Worm (Caenorhabditis elegans) whole organism, L3 larva: ENCODE data around the gene F43C1.7.

Experiments used
- R02D3.7 ChIP-seq: fragments of 150-350 bp; optimal IDR thresholded peaks from 2 replicates; lab custom pipeline; 2014; ENCODE audit warnings: missing biosample characterization, missing genetic modification characterization
- ZK546.5 ChIP-seq: sonication (generic microtip); optimal IDR thresholded peaks from 2 replicates; lab custom pipeline; 2017; ENCODE audit warnings: missing biosample characterization, missing genetic modification characterization
- aly-2 ChIP-seq: fragments of 150-350 bp; optimal IDR thresholded peaks from 2 replicates; lab custom pipeline; 2014; ENCODE audit warnings: missing biosample characterization, missing genetic modification characterization
- ama-1 ChIP-seq: fragments of 150-350 bp; optimal IDR thresholded peaks from 2 replicates; lab custom pipeline; 2018
- ceh-16 ChIP-seq: sonication (generic microtip); optimal IDR thresholded peaks from 2 replicates; lab custom pipeline; 2017; ENCODE audit warnings: missing biosample characterization, missing genetic modification characterization
- ceh-28 ChIP-seq: fragments of 150-350 bp; optimal IDR thresholded peaks from 2 replicates; lab custom pipeline; 2014; ENCODE audit warnings: missing biosample characterization, missing genetic modification reagents, missing genetic modification characterization
- ceh-82 ChIP-seq: fragments of 150-350 bp; optimal IDR thresholded peaks from 2 replicates; lab custom pipeline; 2014; ENCODE audit warnings: missing biosample characterization, missing genetic modification characterization
- egl-27 ChIP-seq: sonication (generic microtip); optimal IDR thresholded peaks from 4 replicates; lab custom pipeline; 2017; ENCODE audit warnings: missing biosample characterization, missing genetic modification reagents, missing genetic modification characterization
- egl-5 ChIP-seq: fragments of 150-350 bp; optimal IDR thresholded peaks from 2 replicates; lab custom pipeline; 2017; ENCODE audit warnings: missing biosample characterization, missing genetic modification reagents, missing genetic modification characterization, inconsistent platforms
- elt-1 ChIP-seq: fragments of 150-350 bp; optimal IDR thresholded peaks from 2 replicates; lab custom pipeline; 2014; ENCODE audit warnings: missing biosample characterization, missing genetic modification characterization
- elt-2 ChIP-seq: sonication (generic microtip); optimal IDR thresholded peaks from 2 replicates; lab custom pipeline; 2016; ENCODE audit warnings: missing genetic modification reagents, mild to moderate bottlenecking, missing genetic modification characterization, missing compliant biosample characterization
- elt-3 ChIP-seq, 3 experiments: fragments of 150-350 bp in 1 of 3; sonication (generic microtip) in 2 of 3; optimal IDR thresholded peaks; 2 replicates in 2 of 3; 4 replicates in 1 of 3; lab custom pipeline; 2014 to 2017; ENCODE audit warnings: missing biosample characterization in 3 of 3, missing genetic modification characterization in 3 of 3
- eor-1 ChIP-seq, 2 experiments: fragments of 150-350 bp; optimal IDR thresholded peaks; 2 replicates each; lab custom pipeline; 2014 to 2018; ENCODE audit warnings: missing biosample characterization in 2 of 2, missing genetic modification characterization in 2 of 2
- fkh-10 ChIP-seq: sonication (generic microtip); optimal IDR thresholded peaks from 2 replicates; lab custom pipeline; 2017; ENCODE audit warnings: missing biosample characterization, missing genetic modification reagents, missing genetic modification characterization
- fkh-2 ChIP-seq: fragments of 150-350 bp; optimal IDR thresholded peaks from 2 replicates; lab custom pipeline; 2014; ENCODE audit warnings: missing biosample characterization, missing genetic modification reagents, missing genetic modification characterization
- fos-1 ChIP-seq: fragments of 150-350 bp; optimal IDR thresholded peaks from 2 replicates; lab custom pipeline; 2014; ENCODE audit warnings: missing biosample characterization, missing genetic modification characterization
- hmg-11 ChIP-seq: sonication (generic microtip); optimal IDR thresholded peaks from 2 replicates; lab custom pipeline; 2016; ENCODE audit warnings: missing genetic modification characterization, missing compliant biosample characterization
- jun-1 ChIP-seq: fragments of 150-350 bp; optimal IDR thresholded peaks from 2 replicates; lab custom pipeline; 2014; ENCODE audit warnings: missing biosample characterization, missing genetic modification reagents, missing genetic modification characterization
- lin-15B ChIP-seq: fragments of 150-350 bp; optimal IDR thresholded peaks from 2 replicates; lab custom pipeline; 2014; ENCODE audit warnings: missing biosample characterization, missing genetic modification characterization
- lin-39 ChIP-seq: fragments of 150-350 bp; optimal IDR thresholded peaks from 2 replicates; lab custom pipeline; 2018; ENCODE audit warnings: missing biosample characterization, missing genetic modification reagents, missing genetic modification characterization
- lsy-12 ChIP-seq: sonication (generic microtip); optimal IDR thresholded peaks from 2 replicates; lab custom pipeline; 2016; ENCODE audit warnings: mild to moderate bottlenecking, missing genetic modification characterization, missing compliant biosample characterization
- mdl-1 ChIP-seq: fragments of 150-350 bp; optimal IDR thresholded peaks from 2 replicates; lab custom pipeline; 2014; ENCODE audit warnings: missing biosample characterization, missing genetic modification characterization
- mml-1 ChIP-seq: fragments of 150-350 bp; sonication (generic microtip); optimal IDR thresholded peaks from 3 replicates; lab custom pipeline; 2014; ENCODE audit warnings: missing biosample characterization, missing genetic modification characterization
- nfya-1 ChIP-seq: sonication (generic microtip); optimal IDR thresholded peaks from 2 replicates; lab custom pipeline; 2017; ENCODE audit warnings: missing genetic modification characterization, mild to moderate bottlenecking, missing compliant biosample characterization, antibody characterized with exemption, moderate library complexity; ENCODE audit not compliant: insufficient read depth
- nhr-11 ChIP-seq: fragments of 150-350 bp; optimal IDR thresholded peaks from 2 replicates; lab custom pipeline; 2014; ENCODE audit warnings: missing biosample characterization, missing genetic modification characterization
- nhr-12 ChIP-seq: fragments of 150-350 bp; optimal IDR thresholded peaks from 2 replicates; lab custom pipeline; 2014; ENCODE audit warnings: missing biosample characterization, missing genetic modification characterization
- nhr-23 ChIP-seq: fragments of 150-350 bp; optimal IDR thresholded peaks from 2 replicates; lab custom pipeline; 2014; ENCODE audit warnings: missing biosample characterization, missing genetic modification reagents, missing genetic modification characterization
- nhr-25 ChIP-seq: sonication (generic microtip); optimal IDR thresholded peaks from 2 replicates; lab custom pipeline; 2017; ENCODE audit warnings: missing biosample characterization, missing genetic modification characterization
- nhr-28 ChIP-seq: fragments of 150-350 bp; optimal IDR thresholded peaks from 2 replicates; lab custom pipeline; 2014; ENCODE audit warnings: missing biosample characterization, missing genetic modification characterization
- nhr-43 ChIP-seq: sonication (generic microtip); optimal IDR thresholded peaks from 2 replicates; lab custom pipeline; 2016; ENCODE audit warnings: mild to moderate bottlenecking, missing genetic modification characterization, missing compliant biosample characterization; ENCODE audit not compliant: poor library complexity, severe bottlenecking
- nhr-67 ChIP-seq: fragments of 150-350 bp; optimal IDR thresholded peaks from 2 replicates; lab custom pipeline; 2014; ENCODE audit warnings: missing biosample characterization, missing genetic modification characterization
- nhr-76 ChIP-seq: fragments of 150-350 bp; sonication (generic microtip); optimal IDR thresholded peaks from 5 replicates; lab custom pipeline; 2014; ENCODE audit warnings: missing biosample characterization, missing genetic modification characterization
- nhr-77 ChIP-seq: fragments of 150-350 bp; optimal IDR thresholded peaks from 2 replicates; lab custom pipeline; 2014; ENCODE audit warnings: missing biosample characterization, missing genetic modification characterization
- pqm-1 ChIP-seq: fragments of 150-350 bp; optimal IDR thresholded peaks from 2 replicates; lab custom pipeline; 2017; ENCODE audit warnings: missing biosample characterization, missing genetic modification characterization, inconsistent platforms
- sea-2 ChIP-seq: fragments of 150-350 bp; sonication (generic microtip); optimal IDR thresholded peaks from 4 replicates; lab custom pipeline; 2014; ENCODE audit warnings: missing biosample characterization, missing genetic modification reagents, missing genetic modification characterization
- tbx-2 ChIP-seq: sonication (generic microtip); optimal IDR thresholded peaks from 2 replicates; lab custom pipeline; 2016; ENCODE audit warnings: mild to moderate bottlenecking, missing genetic modification characterization, missing compliant biosample characterization
- unc-39 ChIP-seq: sonication (generic microtip); optimal IDR thresholded peaks from 4 replicates; lab custom pipeline; 2017; ENCODE audit warnings: missing biosample characterization, missing genetic modification characterization
- unc-62 ChIP-seq: fragments of 150-350 bp; sonication (generic microtip); optimal IDR thresholded peaks from 4 replicates; lab custom pipeline; 2014; ENCODE audit warnings: missing biosample characterization, missing genetic modification reagents, missing genetic modification characterization
- zag-1 ChIP-seq: fragments of 150-350 bp; optimal IDR thresholded peaks from 2 replicates; lab custom pipeline; 2014; ENCODE audit warnings: missing biosample characterization, missing genetic modification characterization
- ztf-11 ChIP-seq: fragments of 150-350 bp; optimal IDR thresholded peaks from 2 replicates; lab custom pipeline; 2014; ENCODE audit warnings: missing biosample characterization, missing genetic modification characterization
- ztf-4 ChIP-seq: fragments of 150-350 bp; optimal IDR thresholded peaks from 2 replicates; lab custom pipeline; 2014; ENCODE audit warnings: missing biosample characterization, missing genetic modification characterization

Gene F43C1.7

DNA sequence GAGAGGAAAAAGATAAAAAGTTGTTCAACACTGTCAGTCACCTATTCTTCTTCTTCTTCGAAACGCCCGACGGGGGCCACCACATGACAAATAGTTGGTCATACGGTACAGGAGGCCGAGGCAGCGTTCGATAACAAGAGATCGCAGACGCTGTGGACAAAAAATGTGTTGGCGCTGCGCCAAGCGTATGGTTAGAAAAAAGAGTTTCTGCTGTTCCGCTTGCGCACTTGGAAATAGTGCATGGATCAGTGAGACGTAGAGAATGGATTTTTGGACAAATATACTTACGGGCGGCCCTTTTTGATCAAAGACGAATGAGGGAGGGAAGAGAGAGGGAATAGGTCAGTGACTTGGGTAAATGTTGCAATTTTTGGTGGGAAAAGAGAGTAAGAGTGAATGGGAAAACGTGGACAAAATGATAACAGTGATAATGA is 42.4 kb upstream of the F43C1.7 start (continued):
- peak; percentile 84 for TF ChIP-seq jun-1 (tag; lab: Kevin White, UChicago)
- TF ChIP-seq nhr-77 (tag; lab: Kevin White, UChicago) = no peak
- TF ChIP-seq nhr-28 (tag; lab: Kevin White, UChicago) = no peak
- TF ChIP-seq nhr-76 (tag; lab: Kevin White, UChicago) = no peak
- TF ChIP-seq nhr-25 (tag; lab: Kevin White, UChicago) = peak; percentile 95
- no peak for TF ChIP-seq nhr-67 (tag; lab: Kevin White, UChicago)
- TF ChIP-seq R02D3.7 = peak; percentile 11
- TF ChIP-seq zag-1 = no peak
- TF ChIP-seq ztf-11 (tag; lab: Kevin White, UChicago) = no peak
- peak; percentile 70 for TF ChIP-seq mdl-1 (tag; lab: Kevin White, UChicago)
- no peak for TF ChIP-seq ceh-82
- TF ChIP-seq tbx-2 (tag; lab: Kevin White, UChicago) = peak; percentile 49
- TF ChIP-seq pqm-1 (tag; lab: Kevin White, UChicago) = peak; percentile 30
- no peak for TF ChIP-seq sea-2
- peak; percentile 76 for TF ChIP-seq lsy-12 (tag; lab: Kevin White, UChicago)
- TF ChIP-seq elt-1 (tag; lab: Kevin White, UChicago) = peak; percentile 28
- TF ChIP-seq ztf-4 (tag; lab: Kevin White, UChicago) = no peak
- peak; percentile 57 for TF ChIP-seq egl-27 (tag; lab: Kevin White, UChicago)
- TF ChIP-seq ZK546.5 = no peak
- TF ChIP-seq fos-1 (tag; lab: Kevin White, UChicago) = peak; percentile 16
- TF ChIP-seq mml-1 = no peak
- TF ChIP-seq, all 47 proteins: peak for 21

DNA sequence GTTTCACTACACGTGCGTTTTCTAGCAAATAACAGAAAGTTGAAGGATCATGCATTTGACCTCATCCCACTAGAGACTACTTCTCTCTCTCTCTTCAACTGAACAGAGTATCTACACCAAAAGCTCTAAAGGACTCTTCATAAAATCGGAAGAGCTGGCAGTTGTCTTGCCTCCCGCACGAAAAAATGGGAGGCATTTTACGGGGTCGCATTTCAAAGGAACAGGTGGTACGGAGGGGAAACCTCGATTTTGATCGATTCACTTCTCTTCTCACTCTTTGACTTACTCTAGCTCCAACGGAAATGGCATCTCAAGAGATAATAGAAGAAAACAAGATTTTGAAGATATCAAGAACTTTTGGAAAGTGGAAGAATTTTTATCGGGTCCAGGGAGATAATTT is 40.8 kb upstream of the F43C1.7 start:
- TF ChIP-seq nhr-23 (tag; lab: Kevin White, UChicago) (no peak), mdl-1 (tag; lab: Kevin White, UChicago) (no peak), elt-3 (tag; optimal IDR thresholded peaks at IDR 0.05; lab: Kevin White, UChicago) (no peak), ceh-16 (tag; lab: Kevin White, UChicago) (no peak), unc-62 (GFP tag; lab: Kevin White, UChicago) (no peak), hmg-11 (tag; lab: Kevin White, UChicago) (no peak), lin-15B (tag; lab: Kevin White, UChicago) (no peak), egl-5 (tag; lab: Kevin White, UChicago) (peak; percentile 45), sea-2 (no peak), lsy-12 (tag; lab: Kevin White, UChicago) (no peak), tbx-2 (tag; lab: Kevin White, UChicago) (no peak), fos-1 (tag; lab: Kevin White, UChicago) (no peak), nhr-67 (tag; lab: Kevin White, UChicago) (no peak), egl-27 (tag; lab: Kevin White, UChicago) (no peak), nhr-43 (tag; lab: Kevin White, UChicago) (no peak), nhr-11 (peak; percentile 65), unc-39 (tag; lab: Kevin White, UChicago) (no peak), R02D3.7 (no peak), fkh-10 (GFP tag; lab: Kevin White, UChicago) (no peak), nhr-25 (tag; lab: Kevin White, UChicago) (no peak), nhr-76 (tag; lab: Kevin White, UChicago) (no peak), nhr-12 (tag; lab: Kevin White, UChicago) (no peak), eor-1 (tag; optimal IDR thresholded peaks at IDR 0.05; lab: Kevin White, UChicago) (no peak), zag-1 (no peak), ama-1 (lab: Kevin White, UChicago) (no peak), ceh-28 (tag; lab: Kevin White, UChicago) (peak; percentile 32), pqm-1 (tag; lab: Kevin White, UChicago) (no peak), aly-2 (tag; lab: Kevin White, UChicago) (no peak), nhr-28 (tag; lab: Kevin White, UChicago) (no peak), lin-39 (peak; percentile 4), mml-1 (no peak), elt-2 (tag; lab: Kevin White, UChicago) (no peak), fkh-2 (tag; lab: Kevin White, UChicago) (no peak), nfya-1 (tag; lab: Kevin White, UChicago) (peak; percentile 15), ceh-82 (no peak)
